Fruit fly (Drosophila melanogaster) whole organism, embryonic: Measurements from ENCODE around the gene Ndfip.

Experiments
- ATbp ChIP-seq: fragments of 200-800 bp; sonication (Bioruptor generic); optimal IDR thresholded peaks from 2 replicates; lab custom pipeline; 2017; ENCODE audit warnings: missing biosample characterization, mild to moderate bottlenecking, missing genetic modification characterization, missing genetic modification reagents
- BEAF-32 ChIP-seq: fragments of 200-800 bp; sonication (Bioruptor generic); optimal IDR thresholded peaks from 3 replicates; lab custom pipeline; 2017; ENCODE audit warnings: missing biosample characterization, missing genetic modification characterization, mild to moderate bottlenecking, moderate library complexity, missing genetic modification reagents
- BtbVII ChIP-seq: fragments of 200-800 bp; sonication (Bioruptor generic); optimal IDR thresholded peaks from 3 replicates; lab custom pipeline; 2017; ENCODE audit warnings: missing biosample characterization, mild to moderate bottlenecking, missing genetic modification characterization
- Bteb2 ChIP-seq: fragments of 200-800 bp; sonication (Bioruptor generic); optimal IDR thresholded peaks from 2 replicates; lab custom pipeline; 2016; ENCODE audit warnings: missing biosample characterization, missing genetic modification characterization
- CG10267 ChIP-seq: fragments of 200-800 bp; sonication (Bioruptor generic); optimal IDR thresholded peaks from 2 replicates; lab custom pipeline; 2018; ENCODE audit warnings: missing biosample characterization, mild to moderate bottlenecking, missing genetic modification characterization, moderate library complexity
- CG11456 ChIP-seq: fragments of 200-800 bp; sonication (Bioruptor generic); IDR thresholded peaks from 3 replicates; pipeline ENCODE4 v1.3.6; 2022; ENCODE audit warnings: missing biosample characterization, missing genetic modification characterization
- CG11560 ChIP-seq: fragments of 200-800 bp; sonication (Bioruptor generic); IDR thresholded peaks from 3 replicates; pipeline ENCODE4 v1.3.6; 2022; ENCODE audit warnings: missing biosample characterization, missing genetic modification characterization
- CG12155 ChIP-seq: fragments of 200-800 bp; sonication (Bioruptor generic); optimal IDR thresholded peaks from 3 replicates; lab custom pipeline; 2016; ENCODE audit warnings: missing biosample characterization, missing genetic modification characterization
- CG12299 ChIP-seq: fragments of 200-800 bp; sonication (Bioruptor generic); optimal IDR thresholded peaks from 2 replicates; lab custom pipeline; 2018; ENCODE audit warnings: missing biosample characterization, mild to moderate bottlenecking, missing genetic modification characterization
- CG13123 ChIP-seq: fragments of 200-800 bp; sonication (Bioruptor generic); optimal IDR thresholded peaks from 2 replicates; lab custom pipeline; 2016; ENCODE audit warnings: missing biosample characterization, missing genetic modification characterization
- CG14441 ChIP-seq: fragments of 200-800 bp; sonication (Bioruptor generic); IDR thresholded peaks from 2 replicates; pipeline ENCODE4 v1.3.6; 2022; ENCODE audit warnings: missing biosample characterization, missing genetic modification characterization
- CG15073 ChIP-seq: fragments of 200-800 bp; sonication (Bioruptor generic); optimal IDR thresholded peaks from 2 replicates; lab custom pipeline; 2016; ENCODE audit warnings: missing biosample characterization, missing genetic modification characterization
- CG1529 ChIP-seq: fragments of 200-800 bp; sonication (Bioruptor generic); optimal IDR thresholded peaks from 3 replicates; lab custom pipeline; 2018; ENCODE audit warnings: missing biosample characterization, missing genetic modification characterization
- CG15479 ChIP-seq: fragments of 200-800 bp; sonication (Bioruptor generic); optimal IDR thresholded peaks from 3 replicates; lab custom pipeline; 2019; ENCODE audit warnings: missing biosample characterization, mild to moderate bottlenecking, missing genetic modification characterization, moderate library complexity
- CG15696 ChIP-seq: fragments of 200-800 bp; sonication (Bioruptor generic); optimal IDR thresholded peaks from 2 replicates; lab custom pipeline; 2019; ENCODE audit warnings: missing biosample characterization, mild to moderate bottlenecking, missing genetic modification characterization, moderate library complexity
- CG17186 ChIP-seq: fragments of 200-800 bp; sonication (Bioruptor generic); optimal IDR thresholded peaks from 3 replicates; lab custom pipeline; 2017; ENCODE audit warnings: missing biosample characterization, missing genetic modification reagents, missing genetic modification characterization
- CG17361 ChIP-seq: fragments of 200-800 bp; sonication (Bioruptor generic); IDR thresholded peaks from 3 replicates; pipeline ENCODE4 v1.3.6; 2022; ENCODE audit warnings: missing biosample characterization, missing genetic modification characterization
- CG30403 ChIP-seq: fragments of 200-800 bp; sonication (Bioruptor generic); optimal IDR thresholded peaks from 3 replicates; lab custom pipeline; 2016; ENCODE audit warnings: missing biosample characterization, missing genetic modification characterization
- CG3065 ChIP-seq: fragments of 200-800 bp; sonication (Bioruptor generic); optimal IDR thresholded peaks from 2 replicates; lab custom pipeline; 2016; ENCODE audit warnings: missing biosample characterization, missing genetic modification characterization
- CG3281 ChIP-seq: fragments of 200-800 bp; sonication (Bioruptor generic); optimal IDR thresholded peaks from 3 replicates; lab custom pipeline; 2017; ENCODE audit warnings: missing biosample characterization, mild to moderate bottlenecking, missing genetic modification characterization
- CG3407 ChIP-seq: fragments of 200-800 bp; sonication (Bioruptor generic); optimal IDR thresholded peaks from 2 replicates; lab custom pipeline; 2018; ENCODE audit warnings: missing biosample characterization, mild to moderate bottlenecking, missing genetic modification characterization
- CG3838 ChIP-seq: fragments of 200-800 bp; sonication (Bioruptor generic); optimal IDR thresholded peaks from 3 replicates; lab custom pipeline; 2016; ENCODE audit warnings: missing biosample characterization, missing genetic modification characterization
- CG5180 ChIP-seq: fragments of 200-800 bp; sonication (Bioruptor generic); optimal IDR thresholded peaks from 3 replicates; lab custom pipeline; 2017; ENCODE audit warnings: missing biosample characterization, missing genetic modification characterization, mild to moderate bottlenecking, moderate library complexity, missing genetic modification reagents
- CG5245 ChIP-seq: fragments of 200-800 bp; sonication (Bioruptor generic); optimal IDR thresholded peaks from 3 replicates; lab custom pipeline; 2016; ENCODE audit warnings: missing biosample characterization, missing genetic modification characterization
- CG5953 ChIP-seq: fragments of 200-800 bp; sonication (Bioruptor generic); IDR thresholded peaks from 2 replicates; pipeline ENCODE4 v1.3.6; 2022; ENCODE audit warnings: missing biosample characterization, missing genetic modification characterization
- CG6683 ChIP-seq: fragments of 200-800 bp; sonication (Bioruptor generic); optimal IDR thresholded peaks from 2 replicates; lab custom pipeline; 2017; ENCODE audit warnings: missing biosample characterization, mild to moderate bottlenecking, missing genetic modification characterization, missing genetic modification reagents
- CG9215 ChIP-seq: fragments of 200-800 bp; sonication (Bioruptor generic); IDR thresholded peaks from 2 replicates; pipeline ENCODE4 v1.3.6; 2022; ENCODE audit warnings: missing biosample characterization, missing genetic modification characterization
- CG9727 ChIP-seq: fragments of 200-800 bp; sonication (Bioruptor generic); optimal IDR thresholded peaks from 3 replicates; lab custom pipeline; 2017; ENCODE audit warnings: missing biosample characterization, mild to moderate bottlenecking, missing genetic modification characterization
- CG9797 ChIP-seq: fragments of 200-800 bp; sonication (Bioruptor generic); optimal IDR thresholded peaks from 3 replicates; lab custom pipeline; 2018; ENCODE audit warnings: missing biosample characterization, mild to moderate bottlenecking, missing genetic modification characterization
- CG9817 ChIP-seq: fragments of 200-800 bp; sonication (Bioruptor generic); optimal IDR thresholded peaks from 2 replicates; lab custom pipeline; 2018; ENCODE audit warnings: missing biosample characterization, mild to moderate bottlenecking, missing genetic modification characterization, moderate library complexity
- CG9932 ChIP-seq: fragments of 200-800 bp; sonication (Bioruptor generic); IDR thresholded peaks from 2 replicates; pipeline ENCODE4 v1.3.6; 2022; ENCODE audit warnings: missing biosample characterization, missing genetic modification characterization
- CHES-1-like ChIP-seq: fragments of 200-800 bp; sonication (Bioruptor generic); optimal IDR thresholded peaks from 2 replicates; lab custom pipeline; 2016; ENCODE audit warnings: missing biosample characterization, missing genetic modification characterization
- D19A ChIP-seq: fragments of 200-800 bp; optimal IDR thresholded peaks from 3 replicates; lab custom pipeline; 2019; ENCODE audit warnings: missing biosample characterization, mild to moderate bottlenecking, missing genetic modification characterization, moderate library complexity
- Doc2 ChIP-seq: fragments of 200-800 bp; sonication (Bioruptor generic); IDR thresholded peaks from 2 replicates; pipeline ENCODE4 v1.3.6; 2022; ENCODE audit warnings: missing biosample characterization, missing genetic modification characterization
- Dref ChIP-seq: fragments of 200-800 bp; sonication (Bioruptor generic); IDR thresholded peaks from 2 replicates; pipeline ENCODE4 v1.3.6; 2022; ENCODE audit warnings: missing biosample characterization, missing genetic modification characterization
- Drgx ChIP-seq: fragments of 200-800 bp; sonication (Bioruptor generic); IDR thresholded peaks from 2 replicates; pipeline ENCODE4 v1.3.6; 2022; ENCODE audit warnings: missing biosample characterization, missing genetic modification characterization
- E2f1 ChIP-seq: fragments of 200-800 bp; sonication (Bioruptor generic); IDR thresholded peaks from 2 replicates; pipeline ENCODE4 v1.3.6; 2022; ENCODE audit warnings: missing biosample characterization, missing genetic modification characterization
- ERR ChIP-seq: fragments of 200-800 bp; sonication (Bioruptor generic); optimal IDR thresholded peaks from 2 replicates; lab custom pipeline; 2016; ENCODE audit warnings: missing biosample characterization, missing genetic modification characterization
- Hmr ChIP-seq: fragments of 200-800 bp; sonication (Bioruptor generic); optimal IDR thresholded peaks from 3 replicates; lab custom pipeline; 2017; ENCODE audit warnings: mild to moderate bottlenecking, missing biosample characterization, missing genetic modification reagents, missing genetic modification characterization
- Hsf ChIP-seq: fragments of 200-800 bp; sonication (Bioruptor generic); optimal IDR thresholded peaks from 3 replicates; lab custom pipeline; 2016; ENCODE audit warnings: missing biosample characterization, missing genetic modification characterization
- Mrtf ChIP-seq: fragments of 200-800 bp; sonication (Bioruptor generic); IDR thresholded peaks from 3 replicates; pipeline ENCODE4 v1.3.6; 2022; ENCODE audit warnings: missing biosample characterization, missing genetic modification characterization
- NC2β ChIP-seq: fragments of 200-800 bp; sonication (Bioruptor generic); optimal IDR thresholded peaks from 2 replicates; lab custom pipeline; 2016; ENCODE audit warnings: missing biosample characterization, missing genetic modification characterization
- Nf-YA ChIP-seq: fragments of 200-800 bp; sonication (Bioruptor generic); IDR thresholded peaks from 2 replicates; pipeline ENCODE4 v1.3.6; 2022; ENCODE audit warnings: missing biosample characterization, missing genetic modification characterization
- Taf1 ChIP-seq: fragments of 200-800 bp; sonication (Bioruptor generic); IDR thresholded peaks from 2 replicates; pipeline ENCODE4 v1.3.6; 2022; ENCODE audit warnings: missing biosample characterization, missing genetic modification characterization
- aop ChIP-seq: fragments of 200-800 bp; sonication (Bioruptor generic); IDR thresholded peaks from 2 replicates; pipeline ENCODE4 v1.3.6; 2022; ENCODE audit warnings: missing biosample characterization, missing genetic modification characterization
- grau ChIP-seq: fragments of 200-800 bp; optimal IDR thresholded peaks from 3 replicates; lab custom pipeline; 2019; ENCODE audit warnings: missing biosample characterization, mild to moderate bottlenecking, missing genetic modification characterization, moderate library complexity
- org-1 ChIP-seq: fragments of 200-800 bp; sonication (Bioruptor generic); optimal IDR thresholded peaks from 2 replicates; lab custom pipeline; 2017; ENCODE audit warnings: missing biosample characterization, missing genetic modification characterization
- peb ChIP-seq: fragments of 200-800 bp; sonication (Bioruptor generic); IDR thresholded peaks from 2 replicates; pipeline ENCODE4 v1.3.6; 2022; ENCODE audit warnings: missing biosample characterization, missing genetic modification characterization
- salm ChIP-seq: fragments of 200-800 bp; sonication (Bioruptor generic); optimal IDR thresholded peaks from 2 replicates; lab custom pipeline; 2018; ENCODE audit warnings: missing biosample characterization, mild to moderate bottlenecking, missing genetic modification characterization
- sd ChIP-seq: fragments of 200-800 bp; sonication (Bioruptor generic); optimal IDR thresholded peaks from 3 replicates; lab custom pipeline; 2018; ENCODE audit warnings: missing biosample characterization, mild to moderate bottlenecking, missing genetic modification characterization, moderate library complexity
- sens ChIP-seq: fragments of 200-800 bp; sonication (Bioruptor generic); peaks from one replicate; lab custom pipeline; 2016; ENCODE audit warnings: missing biosample characterization, missing genetic modification characterization
- seq ChIP-seq: fragments of 200-800 bp; sonication (Bioruptor generic); IDR thresholded peaks from 2 replicates; pipeline ENCODE4 v1.3.6; 2022; ENCODE audit warnings: missing biosample characterization, missing genetic modification characterization

Gene Ndfip

dm6 chr3L:17656716-17657395 is 2.8 kb upstream of the Ndfip start (continued):
- TF ChIP-seq CG9797 (GFP tag; lab: Kevin White, UChicago) (no peak), CG12155 (GFP tag; lab: Kevin White, UChicago) (no peak), salm (tag; lab: Kevin White, UChicago) (no peak), Drgx (GFP tag; lab: Robert Waterston, UW) (no peak), CHES-1-like (no peak), E2f1 (GFP tag; lab: Robert Waterston, UW) (no peak), Hsf (GFP tag; lab: Kevin White, UChicago) (peak; percentile 8), sens (GFP tag; lab: Kevin White, UChicago) (peak; percentile 86), CG30403 (no peak), ERR (GFP tag; lab: Kevin White, UChicago) (no peak), CG9932 (GFP tag; lab: Robert Waterston, UW) (no peak), CG6683 (GFP tag; lab: Kevin White, UChicago) (no peak), org-1 (GFP tag; lab: Kevin White, UChicago) (peak; percentile 19), CG15479 (GFP tag; lab: Kevin White, UChicago) (no peak), CG3281 (GFP tag; lab: Kevin White, UChicago) (no peak), Hmr (GFP tag; lab: Kevin White, UChicago) (no peak), CG3407 (peak; percentile 24), aop (GFP tag; lab: Robert Waterston, UW) (no peak), BtbVII (GFP tag; lab: Kevin White, UChicago) (no peak), CG15696 (tag; lab: Kevin White, UChicago) (peak; percentile 7), Mrtf (no peak), BEAF-32 (GFP tag; lab: Kevin White, UChicago) (no peak), CG9215 (GFP tag; lab: Robert Waterston, UW) (no peak), CG5953 (GFP tag; lab: Robert Waterston, UW) (no peak), ATbp (GFP tag; lab: Kevin White, UChicago) (peak; percentile 50), CG17361 (GFP tag; lab: Robert Waterston, UW) (no peak), Taf1 (GFP tag; lab: Robert Waterston, UW) (no peak), CG9727 (GFP tag; lab: Kevin White, UChicago) (no peak), NC2β (GFP tag; lab: Kevin White, UChicago) (peak; percentile 10), D19A (tag; lab: Kevin White, UChicago) (no peak), CG3838 (GFP tag; lab: Kevin White, UChicago) (no peak), CG10267 (tag; lab: Kevin White, UChicago) (no peak), CG5180 (no peak), CG3065 (no peak), Doc2 (GFP tag; lab: Robert Waterston, UW) (no peak), CG5245 (GFP tag; lab: Kevin White, UChicago) (no peak), CG11560 (no peak), CG1529 (GFP tag; lab: Kevin White, UChicago) (peak; percentile 20), Nf-YA (GFP tag; lab: Robert Waterston, UW) (no peak), seq (GFP tag; lab: Robert Waterston, UW) (0 out of 2 replicates have a peak, but pooled peaks have one; percentile 39), CG17186 (GFP tag; lab: Kevin White, UChicago) (no peak), grau (tag; lab: Kevin White, UChicago) (no peak), peb (GFP tag; lab: Robert Waterston, UW) (no peak), CG13123 (GFP tag; lab: Kevin White, UChicago) (no peak), Dref (GFP tag; lab: Robert Waterston, UW) (no peak), CG12299 (tag; lab: Kevin White, UChicago) (peak; percentile 5), Bteb2 (no peak), CG15073 (GFP tag; lab: Kevin White, UChicago) (no peak), CG14441 (GFP tag; lab: Robert Waterston, UW) (no peak), CG9817 (tag; lab: Kevin White, UChicago) (no peak), sd (tag; lab: Kevin White, UChicago) (peak; percentile 1), CG11456 (GFP tag; lab: Robert Waterston, UW) (no peak)
